Fruit fly (Drosophila melanogaster) Kc167 (cell line): ENCODE data around the gene Nmdar1.

Source experiments
- h ChIP-seq: fragments of >200 bp; optimal IDR thresholded peaks from 3 replicates; lab custom pipeline; 2018; ENCODE audit warnings: missing external identifiers
- psq ChIP-seq: fragments of >200 bp; optimal IDR thresholded peaks from 2 replicates; lab custom pipeline; 2017; ENCODE audit warnings: missing external identifiers
- ttk ChIP-seq: sonication (Bioruptor generic); optimal IDR thresholded peaks from 2 replicates; lab custom pipeline; 2017; ENCODE audit warnings: missing external identifiers

- no peak for TF ChIP-seq psq (lab: Kevin White, UChicago)
- no peak for TF ChIP-seq ttk (lab: Kevin White, UChicago)
- no peak for TF ChIP-seq h (lab: Kevin White, UChicago)
These were observed 41.7 kb upstream of the Nmdar1 start, which contains the start of the genes CG14671 and CG12746 for dm6 chr3R:5564775-5565190.
